Fruit fly (Drosophila melanogaster) whole organism, embryonic: ENCODE data around the gene Zn72D.

Experiments
- Atf6 ChIP-seq: fragments of 200-800 bp; sonication (Bioruptor generic); IDR thresholded peaks from 2 replicates; pipeline ENCODE4 v1.3.6; 2022; ENCODE audit warnings: missing biosample characterization, missing genetic modification characterization
- CG10267 ChIP-seq: fragments of 200-800 bp; sonication (Bioruptor generic); optimal IDR thresholded peaks from 2 replicates; lab custom pipeline; 2018; ENCODE audit warnings: missing biosample characterization, mild to moderate bottlenecking, missing genetic modification characterization, moderate library complexity
- CG10654 ChIP-seq: fragments of 200-800 bp; sonication (Bioruptor generic); optimal IDR thresholded peaks from 2 replicates; lab custom pipeline; 2016; ENCODE audit warnings: missing biosample characterization, missing genetic modification characterization
- CG1233 ChIP-seq: fragments of 200-800 bp; sonication (Bioruptor generic); optimal IDR thresholded peaks from 4 replicates; lab custom pipeline; 2018; ENCODE audit warnings: missing biosample characterization, mild to moderate bottlenecking, missing genetic modification characterization
- CG14441 ChIP-seq: fragments of 200-800 bp; sonication (Bioruptor generic); IDR thresholded peaks from 2 replicates; pipeline ENCODE4 v1.3.6; 2022; ENCODE audit warnings: missing biosample characterization, missing genetic modification characterization
- CG16779 ChIP-seq: fragments of 200-800 bp; sonication (Bioruptor generic); IDR thresholded peaks from 2 replicates; pipeline ENCODE4 v1.3.6; 2022; ENCODE audit warnings: missing biosample characterization, missing genetic modification characterization
- CG16813 ChIP-seq: fragments of 200-800 bp; sonication (Bioruptor generic); IDR thresholded peaks from 3 replicates; pipeline ENCODE4 v1.3.6; 2022; ENCODE audit warnings: missing biosample characterization, missing genetic modification characterization; ENCODE audit not compliant: partially characterized antibody
- CG17568 ChIP-seq: fragments of 200-800 bp; sonication (Bioruptor generic); optimal IDR thresholded peaks from 2 replicates; lab custom pipeline; 2018; ENCODE audit warnings: missing biosample characterization, mild to moderate bottlenecking, missing genetic modification characterization, moderate library complexity
- CG1792 ChIP-seq: fragments of 200-800 bp; sonication (Bioruptor generic); optimal IDR thresholded peaks from 2 replicates; lab custom pipeline; 2016; ENCODE audit warnings: missing biosample characterization, missing genetic modification characterization
- CG18262 ChIP-seq: fragments of 200-800 bp; optimal IDR thresholded peaks from 3 replicates; lab custom pipeline; 2019; ENCODE audit warnings: missing biosample characterization, mild to moderate bottlenecking, missing genetic modification characterization, moderate library complexity
- CG2889 ChIP-seq: fragments of 200-800 bp; sonication (Bioruptor generic); IDR thresholded peaks from 3 replicates; pipeline ENCODE4 v1.3.6; 2022; ENCODE audit warnings: missing biosample characterization, missing genetic modification characterization
- CG30431 ChIP-seq: fragments of 200-800 bp; sonication (Bioruptor generic); optimal IDR thresholded peaks from 2 replicates; lab custom pipeline; 2017; ENCODE audit warnings: missing biosample characterization, missing genetic modification characterization
- CG32532 ChIP-seq: fragments of 200-800 bp; sonication (Bioruptor generic); IDR thresholded peaks from 2 replicates; pipeline ENCODE4 v1.3.6; 2022; ENCODE audit warnings: missing biosample characterization, missing genetic modification characterization
- CG3995 ChIP-seq: fragments of 200-800 bp; sonication (Bioruptor generic); optimal IDR thresholded peaks from 3 replicates; lab custom pipeline; 2016; ENCODE audit warnings: missing biosample characterization, missing genetic modification characterization
- CG4282 ChIP-seq: fragments of 200-800 bp; sonication (Bioruptor generic); optimal IDR thresholded peaks from 2 replicates; lab custom pipeline; 2016; ENCODE audit warnings: missing biosample characterization, missing genetic modification characterization
- CG4404 ChIP-seq: fragments of 200-800 bp; sonication (Bioruptor generic); IDR thresholded peaks from 2 replicates; pipeline ENCODE4 v1.3.6; 2022; ENCODE audit warnings: missing biosample characterization, missing genetic modification characterization
- CG4707 ChIP-seq: fragments of 200-800 bp; sonication (Bioruptor generic); optimal IDR thresholded peaks from 2 replicates; lab custom pipeline; 2018; ENCODE audit warnings: missing biosample characterization, mild to moderate bottlenecking, missing genetic modification characterization, moderate library complexity
- CG6175 ChIP-seq: fragments of 200-800 bp; sonication (Bioruptor generic); IDR thresholded peaks from 3 replicates; pipeline ENCODE4 v1.3.6; 2022; ENCODE audit warnings: missing biosample characterization, missing genetic modification characterization
- CG6683 ChIP-seq: fragments of 200-800 bp; sonication (Bioruptor generic); optimal IDR thresholded peaks from 2 replicates; lab custom pipeline; 2017; ENCODE audit warnings: missing biosample characterization, mild to moderate bottlenecking, missing genetic modification characterization, missing genetic modification reagents
- CG8924 ChIP-seq: fragments of 200-800 bp; optimal IDR thresholded peaks from 3 replicates; lab custom pipeline; 2019; ENCODE audit warnings: missing biosample characterization, mild to moderate bottlenecking, missing genetic modification characterization, moderate library complexity
- CG9797 ChIP-seq: fragments of 200-800 bp; sonication (Bioruptor generic); optimal IDR thresholded peaks from 3 replicates; lab custom pipeline; 2018; ENCODE audit warnings: missing biosample characterization, mild to moderate bottlenecking, missing genetic modification characterization
- CG9817 ChIP-seq: fragments of 200-800 bp; sonication (Bioruptor generic); optimal IDR thresholded peaks from 2 replicates; lab custom pipeline; 2018; ENCODE audit warnings: missing biosample characterization, mild to moderate bottlenecking, missing genetic modification characterization, moderate library complexity
- CHES-1-like ChIP-seq: fragments of 200-800 bp; sonication (Bioruptor generic); optimal IDR thresholded peaks from 2 replicates; lab custom pipeline; 2016; ENCODE audit warnings: missing biosample characterization, missing genetic modification characterization
- Drgx ChIP-seq: fragments of 200-800 bp; sonication (Bioruptor generic); IDR thresholded peaks from 2 replicates; pipeline ENCODE4 v1.3.6; 2022; ENCODE audit warnings: missing biosample characterization, missing genetic modification characterization
- E2f2 ChIP-seq: fragments of 200-800 bp; sonication (Bioruptor generic); IDR thresholded peaks from 2 replicates; pipeline ENCODE4 v1.3.6; 2022; ENCODE audit warnings: missing biosample characterization, missing genetic modification characterization
- ERR ChIP-seq: fragments of 200-800 bp; sonication (Bioruptor generic); optimal IDR thresholded peaks from 2 replicates; lab custom pipeline; 2016; ENCODE audit warnings: missing biosample characterization, missing genetic modification characterization
- Ets65A ChIP-seq: fragments of 200-800 bp; sonication (Bioruptor generic); peaks from one replicate; lab custom pipeline; 2016; ENCODE audit warnings: missing biosample characterization, missing genetic modification characterization
- Fer3 ChIP-seq: fragments of 200-800 bp; sonication (Bioruptor generic); optimal IDR thresholded peaks from 2 replicates; lab custom pipeline; 2018; ENCODE audit warnings: missing biosample characterization, mild to moderate bottlenecking, missing genetic modification characterization, moderate library complexity
- HLH3B ChIP-seq: fragments of 200-800 bp; sonication (Bioruptor generic); IDR thresholded peaks from 2 replicates; pipeline ENCODE4 v1.3.6; 2022; ENCODE audit warnings: missing biosample characterization, missing genetic modification characterization
- HLHmδ ChIP-seq: fragments of 200-800 bp; sonication (Bioruptor generic); optimal IDR thresholded peaks from 2 replicates; lab custom pipeline; 2018; ENCODE audit warnings: missing biosample characterization, mild to moderate bottlenecking, missing genetic modification characterization, moderate library complexity
- Hsf ChIP-seq: fragments of 200-800 bp; sonication (Bioruptor generic); optimal IDR thresholded peaks from 3 replicates; lab custom pipeline; 2016; ENCODE audit warnings: missing biosample characterization, missing genetic modification characterization
- NfI ChIP-seq: fragments of 200-800 bp; sonication (Bioruptor generic); optimal IDR thresholded peaks from 3 replicates; lab custom pipeline; 2018; ENCODE audit warnings: missing biosample characterization, mild to moderate bottlenecking, missing genetic modification characterization, moderate library complexity
- Opbp ChIP-seq: fragments of 200-800 bp; sonication (Bioruptor generic); IDR thresholded peaks from 3 replicates; pipeline ENCODE4 v1.3.6; 2022; ENCODE audit warnings: missing biosample characterization, missing genetic modification characterization; ENCODE audit not compliant: partially characterized antibody
- Optix ChIP-seq: fragments of 200-800 bp; sonication (Bioruptor generic); IDR thresholded peaks from 3 replicates; pipeline ENCODE4 v1.3.6; 2022; ENCODE audit warnings: missing biosample characterization, missing genetic modification characterization
- Tbp ChIP-seq: fragments of >200 bp; optimal IDR thresholded peaks from 2 replicates; lab custom pipeline; 2018; ENCODE audit warnings: missing biosample characterization, missing genetic modification characterization
- YL-1 ChIP-seq: fragments of 200-800 bp; sonication (Bioruptor generic); optimal IDR thresholded peaks from 3 replicates; lab custom pipeline; 2017; ENCODE audit warnings: missing biosample characterization, mild to moderate bottlenecking, missing genetic modification characterization
- abd-A ChIP-seq: fragments of 200-800 bp; sonication (Bioruptor generic); optimal IDR thresholded peaks from 3 replicates; lab custom pipeline; 2019; ENCODE audit warnings: missing biosample characterization, mild to moderate bottlenecking, missing genetic modification characterization, moderate library complexity
- chif ChIP-seq, 2 experiments: fragments of 200-800 bp; sonication (Bioruptor generic); optimal IDR thresholded peaks; 3 replicates each; lab custom pipeline; 2016; ENCODE audit warnings: missing biosample characterization in 2 of 2, missing genetic modification characterization in 2 of 2
- cwo ChIP-seq: fragments of 200-800 bp; sonication (Bioruptor generic); optimal IDR thresholded peaks from 3 replicates; lab custom pipeline; 2017; ENCODE audit warnings: missing biosample characterization, missing genetic modification characterization, mild to moderate bottlenecking, moderate library complexity, missing genetic modification reagents
- danr ChIP-seq: fragments of 200-800 bp; sonication (Bioruptor generic); IDR thresholded peaks from 2 replicates; pipeline ENCODE4 v1.3.6; 2022; ENCODE audit warnings: missing biosample characterization, missing genetic modification characterization
- en ChIP-seq: fragments of 200-800 bp; sonication (Bioruptor generic); optimal IDR thresholded peaks from 2 replicates; lab custom pipeline; 2016; ENCODE audit warnings: missing biosample characterization, missing genetic modification characterization
- eyg ChIP-seq: fragments of 200-800 bp; sonication (Bioruptor generic); optimal IDR thresholded peaks from 3 replicates; lab custom pipeline; 2016; ENCODE audit warnings: missing biosample characterization, missing genetic modification characterization
- ind ChIP-seq: fragments of 200-800 bp; sonication (Bioruptor generic); optimal IDR thresholded peaks from 3 replicates; lab custom pipeline; 2016; ENCODE audit warnings: missing biosample characterization, missing genetic modification characterization
- lmd ChIP-seq: fragments of 200-800 bp; sonication (Bioruptor generic); IDR thresholded peaks from 2 replicates; pipeline ENCODE4 v1.3.6; 2022; ENCODE audit warnings: missing biosample characterization, missing genetic modification characterization
- lov ChIP-seq, 2 experiments: fragments of 200-800 bp in 1 of 2; fragments of >200 bp in 1 of 2; sonication (Bioruptor generic) in 1 of 2; IDR thresholded peaks in 1 of 2; optimal IDR thresholded peaks in 1 of 2; 2 replicates in 1 of 2; 3 replicates in 1 of 2; pipeline versions ENCODE4 v1.3.6 to Lab custom; 2017 to 2022; ENCODE audit warnings: missing biosample characterization in 1 of 2, missing genetic modification characterization in 1 of 2
- otp ChIP-seq: fragments of 200-800 bp; sonication (Bioruptor generic); IDR thresholded peaks from 3 replicates; pipeline ENCODE4, ENCODE4 v1.3.6; 2022; ENCODE audit warnings: missing biosample characterization, missing genetic modification characterization
- pb ChIP-seq: fragments of 200-800 bp; sonication (Bioruptor generic); optimal IDR thresholded peaks from 3 replicates; lab custom pipeline; 2016; ENCODE audit warnings: missing biosample characterization, missing genetic modification characterization
- sisA ChIP-seq: fragments of 200-800 bp; sonication (Bioruptor generic); IDR thresholded peaks from 2 replicates; pipeline ENCODE4 v1.3.6; 2022; ENCODE audit warnings: missing biosample characterization, missing genetic modification characterization
- ttk ChIP-seq: fragments of 200-800 bp; sonication (Bioruptor generic); IDR thresholded peaks from 2 replicates; pipeline ENCODE4 v2.1.2; 2022; ENCODE audit warnings: missing biosample characterization, missing genetic modification characterization
- usp ChIP-seq: fragments of >200 bp; optimal IDR thresholded peaks from 2 replicates; lab custom pipeline; 2017; ENCODE audit warnings: missing biosample characterization, missing genetic modification characterization
- z ChIP-seq: fragments of 200-800 bp; sonication (Bioruptor generic); IDR thresholded peaks from 3 replicates; pipeline ENCODE4 v1.3.6; 2022; ENCODE audit warnings: missing biosample characterization, missing genetic modification characterization

Zn72D gene

DNA sequence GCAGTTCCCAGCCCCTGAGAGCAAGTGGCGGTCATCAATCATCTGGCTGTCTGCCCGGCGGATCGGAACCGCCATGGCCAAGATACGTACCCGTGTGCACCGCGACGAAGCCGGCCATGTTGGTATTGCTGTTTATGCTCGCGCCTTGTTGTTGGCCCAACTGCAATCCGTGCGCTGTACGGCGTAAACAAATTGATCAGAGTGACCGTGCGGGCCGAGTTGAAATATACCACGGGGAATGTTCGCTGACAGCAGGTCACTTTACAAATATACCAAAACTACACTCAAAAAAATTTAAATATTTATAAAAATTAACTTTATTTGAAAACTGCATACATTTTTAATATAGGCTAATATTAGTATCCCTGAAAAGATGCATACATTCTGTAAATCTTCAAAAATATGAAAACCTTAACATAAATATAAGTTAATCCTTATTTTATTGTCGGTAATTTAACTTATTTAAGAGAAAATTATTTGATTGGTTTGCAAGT lies 25.1 kb downstream of the Zn72D start, which contains the start of gene Tasp1 (continued):
- TF ChIP-seq CG18262 (peak; percentile 78), lov (optimal IDR thresholded peaks at IDR 0.05; lab: Kevin White, UChicago) (no peak), lov (GFP tag; IDR thresholded peaks at IDR 0.05; lab: Robert Waterston, UW) (no peak), otp (GFP tag; lab: Robert Waterston, UW) (no peak), ttk (GFP tag; lab: Robert Waterston, UW) (peak; percentile 75), CG9817 (tag; lab: Kevin White, UChicago) (peak; percentile 41), ind (peak; percentile 36), Hsf (GFP tag; lab: Kevin White, UChicago) (peak; percentile 53), CG17568 (GFP tag; lab: Kevin White, UChicago) (no peak), Ets65A (GFP tag; lab: Kevin White, UChicago) (peak; percentile 69), NfI (GFP tag; lab: Kevin White, UChicago) (peak; percentile 45), CG6175 (GFP tag; lab: Robert Waterston, UW) (no peak), CG3995 (GFP tag; lab: Kevin White, UChicago) (no peak), YL-1 (peak; percentile 48), CG32532 (GFP tag; lab: Robert Waterston, UW) (peak; percentile 87), HLH3B (GFP tag; lab: Robert Waterston, UW) (peak; percentile 74), Tbp (GFP tag; lab: Kevin White, UChicago) (no peak), cwo (GFP tag; lab: Kevin White, UChicago) (no peak), en (GFP tag; lab: Kevin White, UChicago) (no peak), chif (GFP tag; optimal IDR thresholded peaks at IDR 0.05; lab: Kevin White, UChicago) (no peak), Optix (GFP tag; lab: Robert Waterston, UW) (no peak), z (GFP tag; lab: Robert Waterston, UW) (no peak), Fer3 (tag; lab: Kevin White, UChicago) (no peak), CG14441 (GFP tag; lab: Robert Waterston, UW) (no peak), CG10267 (tag; lab: Kevin White, UChicago) (peak; percentile 70), CG8924 (tag; lab: Kevin White, UChicago) (peak; percentile 78), Drgx (GFP tag; lab: Robert Waterston, UW) (peak; percentile 36), sisA (GFP tag; lab: Robert Waterston, UW) (no peak), CG4404 (GFP tag; lab: Robert Waterston, UW) (no peak), CG4282 (GFP tag; lab: Kevin White, UChicago) (no peak), HLHmδ (GFP tag; lab: Kevin White, UChicago) (peak; percentile 41), CG2889 (GFP tag; lab: Robert Waterston, UW) (peak; percentile 62; the same call in 1 of the 3 replicates), usp (GFP tag; lab: Kevin White, UChicago) (no peak), danr (no peak), CG6683 (GFP tag; lab: Kevin White, UChicago) (peak; percentile 31), CG1792 (GFP tag; lab: Kevin White, UChicago) (no peak), CG4707 (no peak), CG9797 (GFP tag; lab: Kevin White, UChicago) (peak; percentile 82), abd-A (no peak), CG16813 (GFP tag; lab: Robert Waterston, UW) (no peak), CG10654 (GFP tag; lab: Kevin White, UChicago) (peak; percentile 19), ERR (GFP tag; lab: Kevin White, UChicago) (no peak), E2f2 (GFP tag; lab: Robert Waterston, UW) (peak; percentile 11; the same call in 1 of the 2 replicates), CG16779 (no peak), Atf6 (peak; percentile 74), CG1233 (GFP tag; lab: Kevin White, UChicago) (peak; percentile 48), eyg (GFP tag; lab: Kevin White, UChicago) (no peak), pb (GFP tag; lab: Kevin White, UChicago) (peak; percentile 25), CG30431 (GFP tag; lab: Kevin White, UChicago) (no peak), lmd (GFP tag; lab: Robert Waterston, UW) (peak; percentile 71), Opbp (GFP tag; lab: Robert Waterston, UW) (peak; percentile 56; the same call in 1 of the 3 replicates), CHES-1-like (GFP tag; lab: Kevin White, UChicago) (peak; percentile 68)
